Worm (Caenorhabditis elegans) whole organism, mixed stage, embryonic: Measurements from ENCODE around the gene srg-3.

ENCODE experiments used
- ceh-39 ChIP-seq: fragments of 150-350 bp; optimal IDR thresholded peaks from 2 replicates; lab custom pipeline; 2014; ENCODE audit warnings: missing biosample characterization, missing genetic modification characterization
- ceh-83 ChIP-seq: fragments of 200-800 bp; sonication (Bioruptor generic); optimal IDR thresholded peaks from 2 replicates; lab custom pipeline; 2018; ENCODE audit warnings: mild to moderate bottlenecking, missing genetic modification characterization, missing compliant biosample characterization
- cnd-1 ChIP-seq: fragments of 200-800 bp; sonication (Bioruptor generic); optimal IDR thresholded peaks from 2 replicates; lab custom pipeline; 2018; ENCODE audit warnings: mild to moderate bottlenecking, missing genetic modification characterization, missing compliant biosample characterization
- elt-1 ChIP-seq: sonication (generic microtip); optimal IDR thresholded peaks from 2 replicates; lab custom pipeline; 2017; ENCODE audit warnings: missing genetic modification characterization, mild to moderate bottlenecking, missing compliant biosample characterization, antibody characterized with exemption, moderate library complexity, borderline replicate concordance; ENCODE audit not compliant: insufficient read depth
- lin-13 ChIP-seq: fragments of 150-350 bp; optimal IDR thresholded peaks from 2 replicates; lab custom pipeline; 2014; ENCODE audit warnings: missing biosample characterization, missing genetic modification characterization
- lsy-2 ChIP-seq: fragments of 150-350 bp; optimal IDR thresholded peaks from 2 replicates; lab custom pipeline; 2014; ENCODE audit warnings: missing biosample characterization, missing genetic modification characterization
- nhr-12 ChIP-seq: fragments of 150-350 bp; optimal IDR thresholded peaks from 2 replicates; lab custom pipeline; 2014; ENCODE audit warnings: missing biosample characterization, missing genetic modification characterization
- nhr-28 ChIP-seq: fragments of 150-350 bp; optimal IDR thresholded peaks from 2 replicates; lab custom pipeline; 2014; ENCODE audit warnings: missing biosample characterization, missing genetic modification characterization
- nhr-76 ChIP-seq: sonication (generic microtip); optimal IDR thresholded peaks from 2 replicates; lab custom pipeline; 2017; ENCODE audit warnings: missing biosample characterization, missing genetic modification characterization
- pha-4 ChIP-seq: fragments of 150-350 bp; optimal IDR thresholded peaks from 2 replicates; lab custom pipeline; 2018; ENCODE audit warnings: missing biosample characterization, missing genetic modification reagents, missing genetic modification characterization
- snpc-4 ChIP-seq: fragments of 150-350 bp; optimal IDR thresholded peaks from 2 replicates; lab custom pipeline; 2014; ENCODE audit warnings: missing biosample characterization, missing genetic modification characterization
- unc-39 ChIP-seq: fragments of 150-350 bp; optimal IDR thresholded peaks from 2 replicates; lab custom pipeline; 2014; ENCODE audit warnings: missing biosample characterization, missing genetic modification characterization
- unc-62 ChIP-seq: fragments of 150-350 bp; optimal IDR thresholded peaks from 2 replicates; lab custom pipeline; 2014; ENCODE audit warnings: missing biosample characterization, missing genetic modification reagents, missing genetic modification characterization
- ztf-11 ChIP-seq: fragments of 150-350 bp; optimal IDR thresholded peaks from 2 replicates; lab custom pipeline; 2014; ENCODE audit warnings: missing biosample characterization, missing genetic modification characterization

DNA sequence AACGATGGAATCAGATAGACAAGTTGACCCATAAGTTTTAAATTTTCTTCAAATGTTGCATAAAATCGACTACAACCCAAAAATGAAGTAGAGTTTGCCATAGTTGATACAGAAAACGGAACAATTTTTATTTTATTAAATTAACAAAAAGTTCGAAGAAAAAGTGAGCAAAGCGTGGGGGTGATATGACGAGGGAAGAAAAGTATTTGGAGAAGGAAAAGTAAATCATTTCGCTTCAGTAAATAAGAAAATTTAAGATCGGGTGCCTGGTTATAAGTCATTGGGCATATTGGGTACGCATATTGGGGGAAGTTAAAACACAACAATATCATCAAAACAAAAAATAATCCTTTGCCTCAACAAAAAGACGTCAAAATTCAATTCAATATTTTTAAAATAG is 4.3 kb downstream of the srg-3 start, which contains the start of gene srg-6:
- no peak for TF ChIP-seq unc-62 (GFP tag; lab: Kevin White, UChicago)
- no peak for TF ChIP-seq lsy-2
- no peak for TF ChIP-seq ceh-83
- TF ChIP-seq unc-39 (tag; lab: Kevin White, UChicago): no peak
- TF ChIP-seq elt-1 (tag; lab: Kevin White, UChicago): no peak
- no peak for TF ChIP-seq pha-4 (tag; lab: Kevin White, UChicago)
- TF ChIP-seq nhr-28: no peak
- no peak for TF ChIP-seq nhr-12 (tag; lab: Kevin White, UChicago)
- no peak for TF ChIP-seq snpc-4 (tag; lab: Kevin White, UChicago)
- TF ChIP-seq ztf-11: no peak
- TF ChIP-seq cnd-1 (tag; lab: Kevin White, UChicago): no peak
- no peak for TF ChIP-seq ceh-39
- no peak for TF ChIP-seq nhr-76 (tag; lab: Kevin White, UChicago)
- no peak for TF ChIP-seq lin-13
